Worm (Caenorhabditis elegans) whole organism, young adult: ENCODE measurements around the gene fkb-6.

ENCODE experiments used
- B0336.3 ChIP-seq: fragments of 200-800 bp; sonication (Bioruptor generic); IDR thresholded peaks from 2 replicates; pipeline ENCODE4 v1.3.6; 2022; ENCODE audit warnings: missing genetic modification characterization, missing compliant biosample characterization
- F39B2.1 ChIP-seq: fragments of 200-800 bp; sonication (Bioruptor generic); IDR thresholded peaks from 2 replicates; pipeline ENCODE4 v1.3.6; 2022; ENCODE audit warnings: missing genetic modification reagents, missing genetic modification characterization, missing compliant biosample characterization
- F55B11.4 ChIP-seq: sonication (generic microtip); optimal IDR thresholded peaks from 2 replicates; lab custom pipeline; 2016; ENCODE audit warnings: missing compliant biosample characterization, missing genetic modification characterization, borderline replicate concordance; ENCODE audit not compliant: insufficient read depth
- F57C9.4 ChIP-seq: sonication (generic microtip); optimal IDR thresholded peaks from 2 replicates; lab custom pipeline; 2017; ENCODE audit warnings: mild to moderate bottlenecking, missing genetic modification characterization, missing compliant biosample characterization
- K11D2.4 ChIP-seq: fragments of 200-800 bp; sonication (Bioruptor generic); IDR thresholded peaks from 2 replicates; pipeline ENCODE4 v1.3.6; 2022; ENCODE audit warnings: missing genetic modification reagents, missing genetic modification characterization, missing compliant biosample characterization
- K12H6.12 ChIP-seq: fragments of 200-800 bp; sonication (Bioruptor generic); optimal IDR thresholded peaks from 2 replicates; lab custom pipeline; 2018; ENCODE audit warnings: mild to moderate bottlenecking, missing genetic modification characterization, missing compliant biosample characterization
- T07F8.4 ChIP-seq: sonication (generic microtip); optimal IDR thresholded peaks from 2 replicates; lab custom pipeline; 2016; ENCODE audit warnings: mild to moderate bottlenecking, missing genetic modification characterization, moderate library complexity, missing compliant biosample characterization
- Y53F4B.3 ChIP-seq: fragments of 200-800 bp; sonication (Bioruptor generic); IDR thresholded peaks from 2 replicates; pipeline ENCODE4 v1.3.6; 2022; ENCODE audit warnings: missing genetic modification reagents, missing genetic modification characterization, missing compliant biosample characterization
- Y56A3A.18 ChIP-seq: fragments of 200-800 bp; sonication (Bioruptor generic); IDR thresholded peaks from 2 replicates; pipeline ENCODE4 v1.3.6; 2022; ENCODE audit warnings: missing genetic modification reagents, missing genetic modification characterization, missing compliant biosample characterization
- Y67H2A.10 ChIP-seq: fragments of 200-800 bp; sonication (Bioruptor generic); conservative IDR thresholded peaks from 2 replicates; pipeline ENCODE4 v1.3.6; 2022; ENCODE audit warnings: missing genetic modification reagents, missing genetic modification characterization, missing compliant biosample characterization
- ZK185.1 ChIP-seq: sonication (generic microtip); optimal IDR thresholded peaks from 2 replicates; lab custom pipeline; 2016; ENCODE audit warnings: mild to moderate bottlenecking, missing genetic modification characterization, missing compliant biosample characterization; ENCODE audit not compliant: poor library complexity, severe bottlenecking
- atf-7 ChIP-seq: sonication (generic microtip); optimal IDR thresholded peaks from 2 replicates; lab custom pipeline; 2017; ENCODE audit warnings: mild to moderate bottlenecking, missing genetic modification characterization, missing compliant biosample characterization
- attf-5 ChIP-seq: fragments of 200-800 bp; sonication (Bioruptor generic); optimal IDR thresholded peaks from 2 replicates; lab custom pipeline; 2018; ENCODE audit warnings: mild to moderate bottlenecking, missing genetic modification characterization, missing compliant biosample characterization
- bed-2 ChIP-seq: fragments of 200-800 bp; sonication (Bioruptor generic); IDR thresholded peaks from 2 replicates; pipeline ENCODE4 v1.3.6; 2022; ENCODE audit warnings: missing genetic modification reagents, missing genetic modification characterization, missing compliant biosample characterization
- ceh-27 ChIP-seq: fragments of 200-800 bp; sonication (Bioruptor generic); optimal IDR thresholded peaks from 2 replicates; lab custom pipeline; 2018; ENCODE audit warnings: mild to moderate bottlenecking, missing genetic modification characterization, moderate library complexity, missing compliant biosample characterization
- egl-44 ChIP-seq: fragments of 200-800 bp; sonication (Bioruptor generic); IDR thresholded peaks from 2 replicates; pipeline ENCODE4 v1.3.6; 2022; ENCODE audit warnings: missing genetic modification reagents, missing genetic modification characterization, missing compliant biosample characterization
- egrh-3 ChIP-seq: fragments of 200-800 bp; sonication (Bioruptor generic); IDR thresholded peaks from 2 replicates; pipeline ENCODE4 v1.3.6; 2022; ENCODE audit warnings: missing genetic modification reagents, missing genetic modification characterization, missing compliant biosample characterization
- ets-4 ChIP-seq: fragments of 200-800 bp; sonication (Bioruptor generic); optimal IDR thresholded peaks from 2 replicates; lab custom pipeline; 2018; ENCODE audit warnings: mild to moderate bottlenecking, missing genetic modification characterization, missing compliant biosample characterization
- hsf-1 ChIP-seq: fragments of 200-800 bp; sonication (Bioruptor generic); IDR thresholded peaks from 2 replicates; pipeline ENCODE4 v1.3.6; 2022; ENCODE audit warnings: missing genetic modification reagents, missing genetic modification characterization, missing compliant biosample characterization
- let-526 ChIP-seq: fragments of 200-800 bp; sonication (Bioruptor generic); IDR thresholded peaks from 2 replicates; pipeline ENCODE4 v1.3.6; 2022; ENCODE audit warnings: missing genetic modification reagents, missing genetic modification characterization, missing compliant biosample characterization
- let-607 ChIP-seq, 2 experiments: fragments of 200-800 bp in 1 of 2; sonication (Bioruptor generic) in 1 of 2; sonication (generic microtip) in 1 of 2; optimal IDR thresholded peaks; 2 replicates each; lab custom pipeline; 2016 to 2018; ENCODE audit warnings: mild to moderate bottlenecking in 2 of 2, missing compliant biosample characterization in 2 of 2, missing genetic modification characterization in 2 of 2, moderate library complexity in 2 of 2, missing genotype in 1 of 2
- lin-35 ChIP-seq, 3 experiments: fragments of 150-350 bp in 2 of 3; sonication (generic microtip) in 1 of 3; optimal IDR thresholded peaks; 2 replicates each; lab custom pipeline; 2014 to 2018; ENCODE audit warnings: missing biosample characterization in 3 of 3, missing genetic modification characterization in 3 of 3, missing genetic modification reagents in 3 of 3
- lin-54 ChIP-seq: fragments of 200-800 bp; sonication (Bioruptor generic); optimal IDR thresholded peaks from 2 replicates; lab custom pipeline; 2018; ENCODE audit warnings: mild to moderate bottlenecking, missing genetic modification characterization, missing compliant biosample characterization
- lir-1 ChIP-seq: fragments of 200-800 bp; sonication (Bioruptor generic); conservative IDR thresholded peaks from 2 replicates; pipeline ENCODE4 v1.3.6; 2022; ENCODE audit warnings: missing genetic modification reagents, missing genetic modification characterization, missing compliant biosample characterization
- lsy-27 ChIP-seq: sonication (generic microtip); optimal IDR thresholded peaks from 2 replicates; lab custom pipeline; 2017; ENCODE audit warnings: missing genetic modification characterization, mild to moderate bottlenecking, missing compliant biosample characterization, antibody characterized with exemption, missing genotype, borderline replicate concordance; ENCODE audit not compliant: insufficient read depth
- madf-10 ChIP-seq: sonication (generic microtip); optimal IDR thresholded peaks from 2 replicates; lab custom pipeline; 2016; ENCODE audit warnings: mild to moderate bottlenecking, missing genetic modification characterization, missing compliant biosample characterization
- madf-8 ChIP-seq: fragments of 200-800 bp; sonication (Bioruptor generic); conservative IDR thresholded peaks from 2 replicates; pipeline ENCODE4 v1.3.6; 2022; ENCODE audit warnings: missing genetic modification reagents, missing genetic modification characterization, missing compliant biosample characterization
- mcd-1 ChIP-seq: fragments of 200-800 bp; sonication (Bioruptor generic); IDR thresholded peaks from 2 replicates; pipeline ENCODE4 v1.3.6; 2022; ENCODE audit warnings: missing genetic modification reagents, missing genetic modification characterization, missing compliant biosample characterization
- nfya-1 ChIP-seq: sonication (generic microtip); optimal IDR thresholded peaks from 2 replicates; lab custom pipeline; 2017; ENCODE audit warnings: antibody characterized with exemption, missing compliant biosample characterization, missing genetic modification characterization, borderline replicate concordance; ENCODE audit not compliant: insufficient read depth
- nfya-2 ChIP-seq: fragments of 200-800 bp; sonication (Bioruptor generic); IDR thresholded peaks from 2 replicates; pipeline ENCODE4 v1.3.6; 2022; ENCODE audit warnings: missing genetic modification reagents, missing genetic modification characterization, missing compliant biosample characterization
- nhr-179 ChIP-seq: sonication (generic microtip); optimal IDR thresholded peaks from 2 replicates; lab custom pipeline; 2016; ENCODE audit warnings: mild to moderate bottlenecking, missing genetic modification characterization, missing compliant biosample characterization
- nhr-80 ChIP-seq: sonication (generic microtip); optimal IDR thresholded peaks from 2 replicates; lab custom pipeline; 2016; ENCODE audit warnings: missing genetic modification characterization, missing compliant biosample characterization
- nhr-90 ChIP-seq: sonication (generic microtip); optimal IDR thresholded peaks from 2 replicates; lab custom pipeline; 2016; ENCODE audit warnings: missing genotype, mild to moderate bottlenecking, missing genetic modification characterization, missing compliant biosample characterization
- pbrm-1 ChIP-seq: fragments of 200-800 bp; sonication (Bioruptor generic); IDR thresholded peaks from 2 replicates; pipeline ENCODE4 v1.3.6; 2022; ENCODE audit warnings: missing genetic modification reagents, missing genetic modification characterization, missing compliant biosample characterization
- rcor-1 ChIP-seq: fragments of 200-800 bp; sonication (Bioruptor generic); IDR thresholded peaks from 2 replicates; pipeline ENCODE4 v1.3.6; 2022; ENCODE audit warnings: missing genetic modification reagents, missing genetic modification characterization, missing compliant biosample characterization
- repo-1 ChIP-seq: sonication (generic microtip); optimal IDR thresholded peaks from 2 replicates; lab custom pipeline; 2017; ENCODE audit warnings: mild to moderate bottlenecking, missing genetic modification characterization, missing compliant biosample characterization
- rpc-1 ChIP-seq, 2 experiments: fragments of 150-350 bp in 1 of 2; sonication (generic microtip) in 1 of 2; optimal IDR thresholded peaks; 2 replicates each; lab custom pipeline; 2014 to 2018; ENCODE audit warnings: missing biosample characterization in 1 of 2, missing genetic modification characterization in 1 of 2, missing genetic modification reagents in 1 of 2, missing genotype in 1 of 2
- sea-2 ChIP-seq: fragments of 200-800 bp; sonication (Bioruptor generic); IDR thresholded peaks from 2 replicates; pipeline ENCODE4 v1.3.6; 2022; ENCODE audit warnings: missing genetic modification characterization, missing compliant biosample characterization
- tbx-9 ChIP-seq: sonication (generic microtip); optimal IDR thresholded peaks from 2 replicates; lab custom pipeline; 2016; ENCODE audit warnings: borderline replicate concordance, missing genetic modification characterization, inconsistent platforms, missing compliant biosample characterization
- unc-62 ChIP-seq: fragments of 150-350 bp; optimal IDR thresholded peaks from 2 replicates; lab custom pipeline; 2014; ENCODE audit warnings: missing biosample characterization, missing genetic modification reagents, missing genetic modification characterization
- zfh-2 ChIP-seq: fragments of 200-800 bp; sonication (Bioruptor generic); conservative IDR thresholded peaks from 2 replicates; pipeline ENCODE4 v1.3.6; 2022; ENCODE audit warnings: missing genetic modification reagents, missing genetic modification characterization, missing compliant biosample characterization
- ztf-22 ChIP-seq: fragments of 200-800 bp; sonication (Bioruptor generic); optimal IDR thresholded peaks from 2 replicates; lab custom pipeline; 2018; ENCODE audit warnings: mild to moderate bottlenecking, missing genetic modification characterization, moderate library complexity, missing compliant biosample characterization
- ztf-26 ChIP-seq: sonication (generic microtip); optimal IDR thresholded peaks from 2 replicates; lab custom pipeline; 2017; ENCODE audit warnings: missing genetic modification characterization, missing compliant biosample characterization

Gene fkb-6

ce11 chrV:20828820-20829219 lies 17.1 kb upstream of the fkb-6 start, which contains the start of gene sbt-1:
TSS of gene sbt-1 (minus strand) at chrV:20828881.
- TF ChIP-seq egl-44 (GFP tag; lab: Robert Waterston, UW), result no peak
- no peak for TF ChIP-seq nhr-179 (tag; lab: Kevin White, UChicago)
- TF ChIP-seq madf-10 (tag; lab: Kevin White, UChicago), result no peak
- TF ChIP-seq Y67H2A.10, result no peak
- no peak for TF ChIP-seq lsy-27 (tag; lab: Kevin White, UChicago)
- TF ChIP-seq ZK185.1 (tag; lab: Kevin White, UChicago), result peak; percentile 37
- no peak for TF ChIP-seq Y56A3A.18
- no peak for TF ChIP-seq repo-1 (tag; lab: Kevin White, UChicago)
- TF ChIP-seq egrh-3 (GFP tag; lab: Robert Waterston, UW), result 0 out of 2 replicates have a peak, but pooled peaks have one; percentile 7
- peak; percentile 13 for TF ChIP-seq attf-5 (GFP tag; lab: Kevin White, UChicago)
- TF ChIP-seq unc-62 (GFP tag; lab: Kevin White, UChicago), result no peak
- TF ChIP-seq F57C9.4 (tag; lab: Kevin White, UChicago), result no peak
- no peak for TF ChIP-seq lin-54 (GFP tag; lab: Kevin White, UChicago)
- no peak for TF ChIP-seq let-526 (GFP tag; lab: Robert Waterston, UW)
- TF ChIP-seq mcd-1 (GFP tag; lab: Robert Waterston, UW), result peak; percentile 45; the same call in 1 of the 2 replicates
- no peak for TF ChIP-seq Y53F4B.3
- no peak for TF ChIP-seq rpc-1 (optimal IDR thresholded peaks at IDR 0.05; lab: Kevin White, UChicago)
- no peak for TF ChIP-seq rpc-1 (tag; optimal IDR thresholded peaks at IDR 0.05; lab: Kevin White, UChicago)
- TF ChIP-seq zfh-2 (GFP tag; lab: Robert Waterston, UW), result peak; percentile 64
- TF ChIP-seq lin-35 (GFP tag; optimal IDR thresholded peaks at IDR 0.05; lab: Kevin White, UChicago), result no peak
- no peak for TF ChIP-seq nhr-90
- TF ChIP-seq bed-2 (GFP tag; lab: Robert Waterston, UW), result 0 out of 2 replicates have a peak, but pooled peaks have one; percentile 15
- TF ChIP-seq tbx-9 (tag; lab: Kevin White, UChicago), result no peak
- no peak for TF ChIP-seq ztf-22
- TF ChIP-seq lir-1, result peak; percentile 32
- peak; percentile 58 for TF ChIP-seq K12H6.12
- TF ChIP-seq ceh-27 (GFP tag; lab: Kevin White, UChicago), result peak; percentile 6
- TF ChIP-seq K11D2.4, result no peak
- TF ChIP-seq sea-2 (GFP tag; lab: Robert Waterston, UW), result no peak

ce11 chrV:20829511-20829910 lies 16.4 kb upstream of the fkb-6 start, which contains the start of gene num-1:
TSS of gene num-1 (plus strand) at chrV:20829811.
- no peak for TF ChIP-seq ztf-26 (tag; lab: Kevin White, UChicago)
- TF ChIP-seq, all 124 proteins: peak for 0

ce11 chrV:20830409-20830808 lies 15.5 kb upstream of the fkb-6 start:
- TF ChIP-seq F55B11.4 (tag; lab: Kevin White, UChicago), result no peak
- peak; percentile 70 to 89 for TF ChIP-seq let-607 (tag; optimal IDR thresholded peaks at IDR 0.05; lab: Kevin White, UChicago)
- peak; percentile 29 for TF ChIP-seq nhr-80 (tag; lab: Kevin White, UChicago)

- TF ChIP-seq ztf-26 (tag; lab: Kevin White, UChicago) (no peak), rcor-1 (GFP tag; lab: Robert Waterston, UW) (no peak), hsf-1 (GFP tag; lab: Robert Waterston, UW) (no peak), nfya-1 (tag; lab: Kevin White, UChicago) (no peak), B0336.3 (GFP tag; lab: Robert Waterston, UW) (no peak), ets-4 (peak; percentile 7), F39B2.1 (GFP tag; lab: Robert Waterston, UW) (no peak), egrh-3 (GFP tag; lab: Robert Waterston, UW) (no peak), atf-7 (tag; lab: Kevin White, UChicago) (no peak), pbrm-1 (no peak), nfya-2 (no peak), ZK185.1 (tag; lab: Kevin White, UChicago) (peak; percentile 17), madf-8 (GFP tag; lab: Robert Waterston, UW) (no peak), nhr-80 (tag; lab: Kevin White, UChicago) (peak; percentile 97), T07F8.4 (no peak)
These were observed 14.1 kb upstream of the fkb-6 start for ce11 chrV:20831867-20832266.
